Fruit fly (Drosophila melanogaster): ENCODE results near the gene LIMK1.

Gene LIMK1

dm6 chrX:12580498-12581304 lies 11.3 kb downstream of the LIMK1 start (continued):
- TF ChIP-seq topi (GFP tag; optimal IDR thresholded peaks at IDR 0.05) (no peak), CG11294 (GFP tag; IDR thresholded peaks at IDR 0.05) (no peak), Sox15 (GFP tag; optimal IDR thresholded peaks at IDR 0.05) (no peak), CG15336 (GFP tag; IDR thresholded peaks at IDR 0.05) (0 out of 2 replicates have a peak, but pooled peaks have one; percentile 33), Eip78C (GFP tag) (peak; percentile 79), Ets96B (tag; optimal IDR thresholded peaks at IDR 0.05) (no peak), CG7368 (GFP tag; optimal IDR thresholded peaks at IDR 0.05) (no peak), lz (GFP tag; optimal IDR thresholded peaks at IDR 0.05) (no peak), Hr4 (GFP tag; optimal IDR thresholded peaks at IDR 0.05) (peak; percentile 19), OdsH (GFP tag; optimal IDR thresholded peaks at IDR 0.05) (peak; percentile 19), CG6276 (GFP tag; optimal IDR thresholded peaks at IDR 0.05) (peak; percentile 26), Hr38 (GFP tag; optimal IDR thresholded peaks at IDR 0.05) (no peak), CG6854 (GFP tag; optimal IDR thresholded peaks at IDR 0.05) (no peak), CG3032 (tag; optimal IDR thresholded peaks at IDR 0.05) (no peak), fkh (GFP tag; optimal IDR thresholded peaks at IDR 0.05) (no peak), fd85E (GFP tag; optimal IDR thresholded peaks at IDR 0.05) (no peak), fd59A (GFP tag; optimal IDR thresholded peaks at IDR 0.05) (no peak), pdm3 (GFP tag; optimal IDR thresholded peaks at IDR 0.05) (peak; percentile 22), Sox14 (GFP tag; optimal IDR thresholded peaks at IDR 0.05) (no peak), Eip75B (GFP tag; optimal IDR thresholded peaks at IDR 0.05) (no peak), dsx (GFP tag; optimal IDR thresholded peaks at IDR 0.05; ENCODE audit: poor library complexity, severe bottlenecking) (no peak), dac (GFP tag; optimal IDR thresholded peaks at IDR 0.05) (no peak), vri (GFP tag; optimal IDR thresholded peaks at IDR 0.05) (peak; percentile 60), CG11762 (GFP tag; optimal IDR thresholded peaks at IDR 0.05; ENCODE audit: insufficient read depth) (no peak), CG34406 (GFP tag; optimal IDR thresholded peaks at IDR 0.05) (peak; percentile 16), CG10631 (GFP tag; optimal IDR thresholded peaks at IDR 0.05) (peak; percentile 30), eg (GFP tag; IDR thresholded peaks at IDR 0.05) (no peak), CG31627 (GFP tag; optimal IDR thresholded peaks at IDR 0.05) (peak; percentile 0), CG16779 (tag; optimal IDR thresholded peaks at IDR 0.05) (no peak)

dm6 chrX:12580040-12580497 lies 11.9 kb downstream of the LIMK1 start:
- TF ChIP-seq CG6163 (GFP tag; IDR thresholded peaks at IDR 0.05) (peak; percentile 73), Eip78C (GFP tag) (peak; percentile 13), svp (GFP tag) (no peak), CG8632 (GFP tag; optimal IDR thresholded peaks at IDR 0.05) (no peak), vri (GFP tag; optimal IDR thresholded peaks at IDR 0.05) (peak; percentile 86), ss (GFP tag; optimal IDR thresholded peaks at IDR 0.05) (peak; percentile 22 to 65)

- TF ChIP-seq Ets96B (tag; optimal IDR thresholded peaks at IDR 0.05): peak; percentile 97
- TF ChIP-seq CG11294 (GFP tag; IDR thresholded peaks at IDR 0.05): peak; percentile 95
- peak; percentile 98 for TF ChIP-seq OdsH (GFP tag; optimal IDR thresholded peaks at IDR 0.05)
- TF ChIP-seq acj6 (GFP tag; optimal IDR thresholded peaks at IDR 0.05): peak; percentile 98
- TF ChIP-seq Eip93F (GFP tag; optimal IDR thresholded peaks at IDR 0.05): peak; percentile 93
- TF ChIP-seq fd85E (GFP tag; optimal IDR thresholded peaks at IDR 0.05): peak; percentile 90
- TF ChIP-seq CG1621 (tag; optimal IDR thresholded peaks at IDR 0.05): peak; percentile 95
- peak; percentile 99 for TF ChIP-seq svp (GFP tag)
- TF ChIP-seq CG8632 (GFP tag; optimal IDR thresholded peaks at IDR 0.05): peak; percentile 98
- TF ChIP-seq salr (GFP tag; optimal IDR thresholded peaks at IDR 0.05): peak; percentile 92 to 98
- peak; percentile 99 for TF ChIP-seq Sox14 (GFP tag; optimal IDR thresholded peaks at IDR 0.05)
- peak; percentile 96 for TF ChIP-seq CG7368 (GFP tag; optimal IDR thresholded peaks at IDR 0.05)
- peak; percentile 95 for TF ChIP-seq spab (GFP tag; optimal IDR thresholded peaks at IDR 0.05)
- TF ChIP-seq CG10631 (GFP tag; optimal IDR thresholded peaks at IDR 0.05): peak; percentile 98
- peak; percentile 98 for TF ChIP-seq CG10669 (GFP tag; optimal IDR thresholded peaks at IDR 0.05)
- peak; percentile 98 for TF ChIP-seq Sox15 (GFP tag; optimal IDR thresholded peaks at IDR 0.05)
- TF ChIP-seq topi (GFP tag; optimal IDR thresholded peaks at IDR 0.05): peak; percentile 99
- TF ChIP-seq vri (GFP tag; optimal IDR thresholded peaks at IDR 0.05): peak; percentile 92
- peak; percentile 93 for TF ChIP-seq Blimp-1 (GFP tag; optimal IDR thresholded peaks at IDR 0.05)
- TF ChIP-seq CG34406 (GFP tag; optimal IDR thresholded peaks at IDR 0.05): peak; percentile 98
- peak; percentile 98 for TF ChIP-seq CG15336 (GFP tag; IDR thresholded peaks at IDR 0.05)
- peak; percentile 97 for TF ChIP-seq achi (GFP tag; optimal IDR thresholded peaks at IDR 0.05)
- peak; percentile 99 for TF ChIP-seq CG4318 (GFP tag; optimal IDR thresholded peaks at IDR 0.05)
- peak; percentile 99 for TF ChIP-seq Sox102F (GFP tag; optimal IDR thresholded peaks at IDR 0.05)
- TF ChIP-seq CG3919 (GFP tag; optimal IDR thresholded peaks at IDR 0.05): peak; percentile 97
- peak; percentile 96 for TF ChIP-seq CG6854 (GFP tag; optimal IDR thresholded peaks at IDR 0.05)
- TF ChIP-seq CG3032 (tag; optimal IDR thresholded peaks at IDR 0.05): peak; percentile 98
Observed at dm6 chrX:12579506-12579999, 12.4 kb downstream of the LIMK1 start.

Measured in whole organism, prepupa.